Worm (Caenorhabditis elegans) whole organism, young adult: ENCODE measurements around the gene irld-51.
A peak's percentile ranks its signal among the peaks of the same experiment; 100 is the strongest.

Experiments
- B0336.3 ChIP-seq: fragments of 200-800 bp; sonication (Bioruptor generic); IDR thresholded peaks from 2 replicates; pipeline ENCODE4 v1.3.6; 2022; ENCODE audit warnings: missing genetic modification characterization, missing compliant biosample characterization
- F49E8.2 ChIP-seq: sonication (generic microtip); optimal IDR thresholded peaks from 3 replicates; lab custom pipeline; 2017; ENCODE audit warnings: missing genetic modification characterization, mild to moderate bottlenecking, missing compliant biosample characterization, antibody characterized with exemption, moderate library complexity; ENCODE audit not compliant: insufficient read depth
- F52B5.7 ChIP-seq: sonication (generic microtip); optimal IDR thresholded peaks from 2 replicates; lab custom pipeline; 2016; ENCODE audit warnings: mild to moderate bottlenecking, missing genetic modification characterization, missing compliant biosample characterization
- F57C9.4 ChIP-seq: sonication (generic microtip); optimal IDR thresholded peaks from 2 replicates; lab custom pipeline; 2017; ENCODE audit warnings: mild to moderate bottlenecking, missing genetic modification characterization, missing compliant biosample characterization
- Y95B8A.8 ChIP-seq: fragments of 200-800 bp; sonication (Bioruptor generic); IDR thresholded peaks from 2 replicates; pipeline ENCODE4 v1.3.6; 2022; ENCODE audit warnings: missing genetic modification reagents, missing genetic modification characterization, missing compliant biosample characterization
- akir-1 ChIP-seq: fragments of 200-800 bp; sonication (Bioruptor generic); optimal IDR thresholded peaks from 2 replicates; lab custom pipeline; 2018; ENCODE audit warnings: mild to moderate bottlenecking, missing genetic modification characterization, moderate library complexity, missing compliant biosample characterization
- aptf-2 ChIP-seq: fragments of 200-800 bp; sonication (Bioruptor generic); conservative IDR thresholded peaks from 2 replicates; pipeline ENCODE4 v1.3.6; 2022; ENCODE audit warnings: missing genetic modification reagents, missing genetic modification characterization, missing compliant biosample characterization
- attf-3 ChIP-seq: fragments of 200-800 bp; sonication (Bioruptor generic); conservative IDR thresholded peaks from 2 replicates; pipeline ENCODE4 v1.3.6; 2022; ENCODE audit warnings: missing genetic modification reagents, missing genetic modification characterization, missing compliant biosample characterization
- attf-6 ChIP-seq: fragments of 200-800 bp; sonication (Bioruptor generic); IDR thresholded peaks from 2 replicates; pipeline ENCODE4 v1.3.6; 2022; ENCODE audit warnings: missing genetic modification reagents, missing genetic modification characterization, missing compliant biosample characterization
- bed-1 ChIP-seq: fragments of 200-800 bp; sonication (Bioruptor generic); IDR thresholded peaks from 2 replicates; pipeline ENCODE4 v1.3.6; 2022; ENCODE audit warnings: missing genetic modification reagents, missing genetic modification characterization, missing compliant biosample characterization
- cebp-1 ChIP-seq, 2 experiments: fragments of 200-800 bp in 1 of 2; sonication (Bioruptor generic) in 1 of 2; sonication (generic microtip) in 1 of 2; IDR thresholded peaks in 1 of 2; optimal IDR thresholded peaks in 1 of 2; 2 replicates each; pipeline versions ENCODE4 v1.3.6 to Lab custom; 2017 to 2022; ENCODE audit warnings: missing compliant biosample characterization in 2 of 2, missing genetic modification characterization in 2 of 2, mild to moderate bottlenecking in 1 of 2, missing genetic modification reagents in 1 of 2, moderate library complexity in 1 of 2
- ceh-100 ChIP-seq: fragments of 200-800 bp; sonication (Bioruptor generic); IDR thresholded peaks from 2 replicates; pipeline ENCODE4 v1.3.6; 2022; ENCODE audit warnings: missing genetic modification reagents, missing genetic modification characterization, missing compliant biosample characterization
- egrh-3 ChIP-seq: fragments of 200-800 bp; sonication (Bioruptor generic); IDR thresholded peaks from 2 replicates; pipeline ENCODE4 v1.3.6; 2022; ENCODE audit warnings: missing genetic modification reagents, missing genetic modification characterization, missing compliant biosample characterization
- ekl-4 ChIP-seq: fragments of 200-800 bp; sonication (Bioruptor generic); IDR thresholded peaks from 2 replicates; pipeline ENCODE4 v1.3.6; 2022; ENCODE audit warnings: missing genetic modification reagents, missing genetic modification characterization, missing compliant biosample characterization
- hmg-1.2 ChIP-seq: fragments of 200-800 bp; sonication (Bioruptor generic); IDR thresholded peaks from 2 replicates; pipeline ENCODE4 v1.3.6; 2022; ENCODE audit warnings: missing genetic modification reagents, missing genetic modification characterization, missing compliant biosample characterization
- hmg-20 ChIP-seq: fragments of 200-800 bp; sonication (Bioruptor generic); IDR thresholded peaks from 2 replicates; pipeline ENCODE4 v1.3.6; 2022; ENCODE audit warnings: missing genetic modification reagents, missing genetic modification characterization, missing compliant biosample characterization
- hrde-1 ChIP-seq: sonication (generic microtip); optimal IDR thresholded peaks from 2 replicates; lab custom pipeline; 2016; ENCODE audit warnings: missing genetic modification characterization, mild to moderate bottlenecking, missing compliant biosample characterization, moderate library complexity, missing genotype, missing genetic modification reagents, borderline replicate concordance
- hsf-1 ChIP-seq: fragments of 200-800 bp; sonication (Bioruptor generic); IDR thresholded peaks from 2 replicates; pipeline ENCODE4 v1.3.6; 2022; ENCODE audit warnings: missing genetic modification reagents, missing genetic modification characterization, missing compliant biosample characterization
- madf-3 ChIP-seq: fragments of 200-800 bp; sonication (Bioruptor generic); IDR thresholded peaks from 2 replicates; pipeline ENCODE4 v1.3.6; 2022; ENCODE audit warnings: missing genetic modification reagents, missing genetic modification characterization, missing compliant biosample characterization
- madf-6 ChIP-seq: fragments of 200-800 bp; sonication (Bioruptor generic); IDR thresholded peaks from 2 replicates; pipeline ENCODE4 v1.3.6; 2022; ENCODE audit warnings: missing genetic modification reagents, missing genetic modification characterization, missing compliant biosample characterization
- mcd-1 ChIP-seq: fragments of 200-800 bp; sonication (Bioruptor generic); IDR thresholded peaks from 2 replicates; pipeline ENCODE4 v1.3.6; 2022; ENCODE audit warnings: missing genetic modification reagents, missing genetic modification characterization, missing compliant biosample characterization
- nfyb-1 ChIP-seq: fragments of 200-800 bp; sonication (Bioruptor generic); IDR thresholded peaks from 2 replicates; pipeline ENCODE4 v1.3.6; 2022; ENCODE audit warnings: missing genetic modification reagents, missing genetic modification characterization, missing compliant biosample characterization
- nhr-80 ChIP-seq: sonication (generic microtip); optimal IDR thresholded peaks from 2 replicates; lab custom pipeline; 2016; ENCODE audit warnings: missing genetic modification characterization, missing compliant biosample characterization
- pha-4 ChIP-seq: fragments of 150-350 bp; sonication (generic microtip); optimal IDR thresholded peaks from 2 replicates; lab custom pipeline; 2014; ENCODE audit warnings: missing biosample characterization, missing genetic modification reagents, missing genetic modification characterization
- rec-8 ChIP-seq, 2 experiments: sonication (generic microtip); optimal IDR thresholded peaks; 2 replicates each; lab custom pipeline; 2016; ENCODE audit warnings: mild to moderate bottlenecking in 2 of 2, missing genetic modification characterization in 2 of 2, missing genetic modification reagents in 2 of 2, missing genotype in 2 of 2, missing biosample characterization in 1 of 2, missing compliant biosample characterization in 1 of 2, moderate library complexity in 1 of 2
- rpc-1 ChIP-seq, 2 experiments: fragments of 150-350 bp in 1 of 2; sonication (generic microtip) in 1 of 2; optimal IDR thresholded peaks; 2 replicates each; lab custom pipeline; 2014 to 2018; ENCODE audit warnings: missing biosample characterization in 1 of 2, missing genetic modification characterization in 1 of 2, missing genetic modification reagents in 1 of 2, missing genotype in 1 of 2
- snpc-1.1 ChIP-seq: sonication (generic microtip); optimal IDR thresholded peaks from 2 replicates; lab custom pipeline; 2017; ENCODE audit warnings: missing genetic modification characterization, mild to moderate bottlenecking, missing compliant biosample characterization, antibody characterized with exemption, moderate library complexity, missing genotype, missing genetic modification reagents; ENCODE audit not compliant: insufficient read depth
- snpc-3.4 ChIP-seq: sonication (generic microtip); optimal IDR thresholded peaks from 2 replicates; lab custom pipeline; 2017; ENCODE audit warnings: missing genetic modification characterization, mild to moderate bottlenecking, missing compliant biosample characterization, antibody characterized with exemption, moderate library complexity, missing genotype, missing genetic modification reagents
- tbp1 ChIP-seq: fragments of 200-800 bp; sonication (Bioruptor generic); optimal IDR thresholded peaks from 2 replicates; lab custom pipeline; 2018; ENCODE audit warnings: mild to moderate bottlenecking, missing genetic modification characterization, missing compliant biosample characterization
- zfh-2 ChIP-seq: fragments of 200-800 bp; sonication (Bioruptor generic); conservative IDR thresholded peaks from 2 replicates; pipeline ENCODE4 v1.3.6; 2022; ENCODE audit warnings: missing genetic modification reagents, missing genetic modification characterization, missing compliant biosample characterization
- ztf-25 ChIP-seq: fragments of 200-800 bp; sonication (Bioruptor generic); IDR thresholded peaks from 2 replicates; pipeline ENCODE4 v1.3.6; 2022; ENCODE audit warnings: missing genetic modification reagents, missing genetic modification characterization, missing compliant biosample characterization

The irld-51 gene

DNA sequence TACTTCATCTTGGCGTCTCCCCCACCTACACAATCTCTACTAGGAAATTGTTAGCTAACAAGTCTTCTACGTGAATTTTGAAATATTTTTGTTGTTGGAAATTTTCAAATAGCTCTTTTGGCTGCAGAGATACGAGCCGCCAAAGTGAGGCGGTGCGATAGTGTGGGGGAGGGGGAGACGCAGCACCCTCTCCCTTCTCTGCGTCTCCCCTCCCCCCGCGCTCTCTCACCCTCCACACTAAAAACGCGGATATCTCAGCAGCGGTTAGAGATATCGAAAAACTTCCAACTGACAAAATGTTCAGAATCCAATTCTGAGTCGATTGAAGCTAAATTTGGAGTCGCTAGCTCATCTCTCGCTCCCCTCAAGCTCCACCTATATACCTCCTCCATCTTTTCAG, 27.5 kb downstream of the irld-51 start:
- TF ChIP-seq attf-6 (GFP tag; lab: Robert Waterston, UW) (no peak), rec-8 (tag; optimal IDR thresholded peaks at IDR 0.05; lab: Kevin White, UChicago) (no peak), ekl-4 (GFP tag; lab: Robert Waterston, UW) (no peak), mcd-1 (GFP tag; lab: Robert Waterston, UW) (no peak), aptf-2 (GFP tag; lab: Robert Waterston, UW) (no peak), ztf-25 (GFP tag; lab: Robert Waterston, UW) (no peak), pha-4 (tag; lab: Kevin White, UChicago) (no peak), hmg-20 (no peak), F57C9.4 (tag; lab: Kevin White, UChicago) (no peak), snpc-1.1 (tag; lab: Kevin White, UChicago) (no peak), hmg-1.2 (GFP tag; lab: Robert Waterston, UW) (peak; percentile 67), egrh-3 (peak; percentile 61; the same call in 1 of the 2 replicates), F49E8.2 (no peak), zfh-2 (peak; percentile 55; the same call in 1 of the 2 replicates), bed-1 (GFP tag; lab: Robert Waterston, UW) (no peak), F52B5.7 (tag; lab: Kevin White, UChicago) (no peak), ceh-100 (GFP tag; lab: Robert Waterston, UW) (no peak)

DNA sequence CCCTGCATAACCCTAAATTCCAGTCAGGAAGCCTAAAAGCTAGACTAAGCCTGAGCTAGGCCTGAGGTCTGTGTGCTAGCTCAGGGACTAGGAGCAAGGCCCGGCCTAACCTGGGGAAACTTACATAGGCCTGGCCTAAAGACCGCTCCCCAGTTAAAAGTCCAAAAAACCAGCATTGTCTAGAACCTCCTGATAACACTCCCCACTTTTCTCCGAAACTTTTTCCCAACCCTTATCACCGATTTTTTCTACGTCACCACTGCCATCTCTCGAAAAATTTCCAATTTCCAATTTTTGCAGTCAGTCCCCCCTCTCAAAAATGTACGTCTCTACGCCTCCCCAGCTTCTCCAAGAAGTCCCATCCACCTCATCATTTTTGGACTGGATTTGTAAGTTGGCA, 28.9 kb downstream of the irld-51 start, which contains the start of gene ZK355.2:
TSS of gene ZK355.2 (plus strand) at position 301 of the 400 bp plus-strand sequence.
- TF ChIP-seq B0336.3 (GFP tag; lab: Robert Waterston, UW) (no peak), ceh-100 (GFP tag; lab: Robert Waterston, UW) (no peak), snpc-3.4 (tag; lab: Kevin White, UChicago) (no peak), nhr-80 (tag; lab: Kevin White, UChicago) (peak; percentile 16), madf-6 (no peak), akir-1 (GFP tag; lab: Kevin White, UChicago) (no peak), hrde-1 (tag; lab: Kevin White, UChicago) (no peak), attf-3 (0 out of 2 replicates have a peak, but pooled peaks have one; percentile 38)
- TF ChIP-seq, all 124 proteins: peak for 2

DNA sequence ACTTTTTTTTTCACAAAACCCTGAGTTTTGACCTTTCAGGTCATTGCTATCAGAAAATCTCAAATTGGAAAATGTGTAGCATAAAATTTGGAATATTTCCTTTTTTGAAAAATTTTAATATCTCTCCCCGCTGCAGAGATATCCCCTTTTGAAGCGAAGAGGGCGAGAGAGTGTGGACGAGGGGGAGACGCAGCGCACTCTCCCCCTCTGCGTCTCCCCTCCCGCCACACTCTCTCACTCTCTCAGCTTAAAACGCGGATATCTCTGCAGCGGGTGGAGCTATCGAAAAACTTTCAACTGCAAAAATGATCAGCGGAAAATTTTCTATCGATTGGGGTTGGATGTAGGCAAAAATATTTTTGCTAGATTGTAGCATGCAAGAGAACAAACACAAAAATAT, 29.7 kb downstream of the irld-51 start:
- 0 out of 2 replicates have a peak, but pooled peaks have one; percentile 37 for TF ChIP-seq nfyb-1 (GFP tag; lab: Robert Waterston, UW)
- peak; percentile 93 for TF ChIP-seq hmg-1.2 (GFP tag; lab: Robert Waterston, UW)
- TF ChIP-seq Y95B8A.8: 0 out of 2 replicates have a peak, but pooled peaks have one; percentile 0
- no peak for TF ChIP-seq rpc-1 (optimal IDR thresholded peaks at IDR 0.05; lab: Kevin White, UChicago)
- no peak for TF ChIP-seq rpc-1 (tag; optimal IDR thresholded peaks at IDR 0.05; lab: Kevin White, UChicago)
- 0 out of 2 replicates have a peak, but pooled peaks have one; percentile 6 for TF ChIP-seq hsf-1 (GFP tag; lab: Robert Waterston, UW)
- TF ChIP-seq mcd-1 (GFP tag; lab: Robert Waterston, UW): 0 out of 2 replicates have a peak, but pooled peaks have one; percentile 35

- TF ChIP-seq cebp-1 (GFP tag; IDR thresholded peaks at IDR 0.05; lab: Robert Waterston, UW) (no peak), cebp-1 (tag; optimal IDR thresholded peaks at IDR 0.05; lab: Kevin White, UChicago) (peak; percentile 24), nhr-80 (tag; lab: Kevin White, UChicago) (peak; percentile 63), tbp1 (GFP tag; lab: Kevin White, UChicago) (no peak), Y95B8A.8 (0 out of 2 replicates have a peak, but pooled peaks have one; percentile 15), madf-3 (GFP tag; lab: Robert Waterston, UW) (0 out of 2 replicates have a peak, but pooled peaks have one; percentile 31)
- TF ChIP-seq, all 124 proteins: peak for 4
Measured at ce11 chrII:2922359-2922758, 30.2 kb downstream of the irld-51 start.
